Worm (Caenorhabditis elegans) whole organism, L4 larva: ENCODE measurements around the gene M199.136.

Experiments
- egl-43 ChIP-seq: fragments of 200-800 bp; sonication (Bioruptor generic); IDR thresholded peaks from 2 replicates; pipeline ENCODE4 v1.3.6; 2022; ENCODE audit warnings: missing genetic modification reagents, missing genetic modification characterization, missing compliant biosample characterization
- nhr-10 ChIP-seq: fragments of 150-350 bp; optimal IDR thresholded peaks from 2 replicates; lab custom pipeline; 2014; ENCODE audit warnings: missing biosample characterization, missing genetic modification characterization
- nhr-237 ChIP-seq: sonication (generic microtip); optimal IDR thresholded peaks from 2 replicates; lab custom pipeline; 2017; ENCODE audit warnings: missing biosample characterization, missing genetic modification characterization
- nhr-42 ChIP-seq: fragments of 200-800 bp; sonication (Bioruptor generic); IDR thresholded peaks from 2 replicates; pipeline ENCODE4 v1.3.6; 2022; ENCODE audit warnings: missing genetic modification characterization, missing compliant biosample characterization
- snpc-4 ChIP-seq: fragments of 150-350 bp; optimal IDR thresholded peaks from 2 replicates; lab custom pipeline; 2014; ENCODE audit warnings: missing biosample characterization, missing genetic modification characterization

- TF ChIP-seq egl-43 (no peak), nhr-10 (tag; lab: Kevin White, UChicago) (no peak), nhr-42 (no peak), snpc-4 (tag; lab: Kevin White, UChicago) (no peak), nhr-237 (tag; lab: Kevin White, UChicago) (no peak)
Measured at ce11 chrIV:15074392-15074791, 44.1 kb upstream of the M199.136 start, which contains the start of gene srt-50.
